Fruit fly (Drosophila melanogaster): ENCODE data around the gene CG11836.

Gene CG11836

DNA sequence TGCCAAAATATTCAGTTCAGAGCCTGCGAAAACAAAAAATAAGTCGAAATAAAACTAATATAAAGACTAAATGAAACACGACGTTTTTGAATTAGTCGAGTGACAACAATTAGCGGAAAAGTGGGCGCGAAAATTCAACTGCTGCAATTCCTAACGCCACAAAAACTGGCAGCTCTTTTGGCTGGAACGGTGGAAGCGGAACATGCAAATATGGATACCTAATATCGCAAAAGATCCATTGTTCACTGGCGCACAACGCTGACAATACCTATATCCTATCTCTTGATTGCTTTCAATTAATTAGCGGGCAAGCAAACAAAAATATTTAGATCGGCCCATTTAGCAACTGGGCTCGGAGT is 21.6 kb upstream of the CG11836 start, which contains the start of gene CG11791:
TSS of gene CG11791 (plus strand) at position 234 of the 359 bp plus-strand sequence.
- no peak for TF ChIP-seq Myc (optimal IDR thresholded peaks at IDR 0.05)
- no peak for TF ChIP-seq ttk (optimal IDR thresholded peaks at IDR 0.05)
- TF ChIP-seq h (optimal IDR thresholded peaks at IDR 0.05) = no peak
- no peak for TF ChIP-seq psq (optimal IDR thresholded peaks at IDR 0.05)
- TF ChIP-seq insv (optimal IDR thresholded peaks at IDR 0.05) = no peak
- no peak for TF ChIP-seq Sin3A (optimal IDR thresholded peaks at IDR 0.05)

DNA sequence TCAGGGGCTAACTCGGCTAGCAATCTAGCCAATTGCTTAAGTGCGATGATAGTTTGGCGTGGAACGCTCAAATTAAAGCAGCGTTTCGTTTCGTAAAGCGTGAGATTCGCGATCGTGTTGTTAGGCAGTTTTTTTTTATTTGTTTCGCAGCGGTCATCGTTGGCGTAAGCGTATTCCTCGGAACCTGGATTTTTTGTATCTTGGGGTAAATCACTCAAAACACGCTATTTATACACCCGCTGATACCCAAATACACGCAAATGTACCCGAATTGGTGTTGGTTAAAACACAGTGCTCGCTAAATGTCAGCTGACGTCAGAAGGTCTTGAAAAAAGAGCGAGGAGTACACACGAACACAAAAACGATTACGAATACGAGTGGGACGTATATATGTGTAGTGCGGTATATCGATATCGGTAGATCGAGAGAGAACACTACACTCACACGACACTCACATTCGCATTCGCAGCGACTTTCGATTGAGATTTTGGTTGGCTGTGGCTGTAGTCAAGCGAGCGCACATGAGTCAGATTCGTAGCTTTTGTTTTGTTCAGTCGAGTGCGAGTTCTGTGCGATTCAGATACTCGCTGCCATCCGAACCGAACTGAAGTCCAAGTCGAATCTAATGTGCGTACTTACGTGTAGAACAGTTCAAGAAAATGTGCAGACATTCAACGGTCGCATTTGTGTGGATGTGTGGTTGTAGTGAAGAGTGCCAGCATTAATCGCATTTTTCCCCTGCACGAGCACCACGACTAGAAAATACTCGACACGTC is 21.0 kb upstream of the CG11836 start:
- TF ChIP-seq ttk (optimal IDR thresholded peaks at IDR 0.05) = no peak
- no peak for TF ChIP-seq Myc (optimal IDR thresholded peaks at IDR 0.05)
- TF ChIP-seq h (optimal IDR thresholded peaks at IDR 0.05) = no peak
- no peak for TF ChIP-seq Sin3A (optimal IDR thresholded peaks at IDR 0.05)
- TF ChIP-seq insv (optimal IDR thresholded peaks at IDR 0.05) = no peak
- TF ChIP-seq psq (optimal IDR thresholded peaks at IDR 0.05) = no peak

DNA sequence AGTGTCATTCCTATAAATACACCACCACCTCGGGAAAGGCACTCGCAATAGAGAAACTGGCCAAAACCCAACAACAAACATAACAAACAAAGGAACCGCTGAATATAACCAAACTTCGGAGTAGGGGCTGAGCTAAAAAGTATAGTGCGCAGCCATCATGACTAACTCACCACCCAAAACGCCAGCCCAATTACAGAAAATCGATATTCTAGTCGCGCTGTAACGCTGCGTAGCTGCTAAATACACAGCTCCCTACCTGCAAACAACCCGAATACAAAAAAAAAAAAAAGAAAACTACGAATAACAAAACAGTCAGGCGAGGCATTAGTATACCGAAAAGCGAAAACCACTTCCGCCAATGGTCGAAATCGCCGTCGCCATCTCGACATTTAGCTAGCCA is 20.3 kb upstream of the CG11836 start:
- TF ChIP-seq insv (optimal IDR thresholded peaks at IDR 0.05) (no peak), ttk (optimal IDR thresholded peaks at IDR 0.05) (no peak), psq (optimal IDR thresholded peaks at IDR 0.05) (no peak), Sin3A (optimal IDR thresholded peaks at IDR 0.05) (no peak), h (optimal IDR thresholded peaks at IDR 0.05) (no peak), Myc (optimal IDR thresholded peaks at IDR 0.05) (no peak)

DNA sequence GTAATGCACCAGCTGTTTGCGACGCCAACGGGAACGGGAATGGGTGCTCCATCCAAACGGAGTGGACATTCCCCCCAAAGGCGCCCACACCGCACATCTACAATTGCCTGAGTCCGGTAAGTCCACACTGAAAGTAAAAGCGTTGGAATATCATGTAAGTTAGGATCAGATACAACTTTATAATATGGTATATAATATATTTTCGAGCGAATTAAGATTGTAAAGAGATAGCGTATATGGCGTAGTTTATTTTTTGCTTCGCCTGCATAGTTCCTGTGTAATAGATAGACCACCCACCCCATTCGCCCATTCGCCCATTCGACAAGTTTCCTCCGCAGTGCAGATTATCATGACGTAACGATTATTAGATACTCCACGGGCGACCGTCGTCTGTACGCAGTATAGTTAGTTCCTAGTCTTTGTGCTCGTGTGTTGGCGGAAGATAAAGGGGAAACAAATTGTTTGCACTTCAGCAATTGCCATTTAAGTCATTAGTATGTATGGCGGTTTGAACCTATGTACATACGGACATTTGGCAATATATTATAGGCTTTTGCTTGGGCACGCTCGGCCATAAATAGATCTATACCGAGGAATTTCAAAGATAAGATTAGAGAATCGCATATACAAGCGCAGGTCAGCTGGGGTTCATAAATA is 19.4 kb upstream of the CG11836 start:
- TF ChIP-seq h (optimal IDR thresholded peaks at IDR 0.05) (no peak), Myc (optimal IDR thresholded peaks at IDR 0.05) (no peak), psq (optimal IDR thresholded peaks at IDR 0.05) (no peak), insv (optimal IDR thresholded peaks at IDR 0.05) (no peak), ttk (optimal IDR thresholded peaks at IDR 0.05) (no peak), Sin3A (optimal IDR thresholded peaks at IDR 0.05) (no peak)

DNA sequence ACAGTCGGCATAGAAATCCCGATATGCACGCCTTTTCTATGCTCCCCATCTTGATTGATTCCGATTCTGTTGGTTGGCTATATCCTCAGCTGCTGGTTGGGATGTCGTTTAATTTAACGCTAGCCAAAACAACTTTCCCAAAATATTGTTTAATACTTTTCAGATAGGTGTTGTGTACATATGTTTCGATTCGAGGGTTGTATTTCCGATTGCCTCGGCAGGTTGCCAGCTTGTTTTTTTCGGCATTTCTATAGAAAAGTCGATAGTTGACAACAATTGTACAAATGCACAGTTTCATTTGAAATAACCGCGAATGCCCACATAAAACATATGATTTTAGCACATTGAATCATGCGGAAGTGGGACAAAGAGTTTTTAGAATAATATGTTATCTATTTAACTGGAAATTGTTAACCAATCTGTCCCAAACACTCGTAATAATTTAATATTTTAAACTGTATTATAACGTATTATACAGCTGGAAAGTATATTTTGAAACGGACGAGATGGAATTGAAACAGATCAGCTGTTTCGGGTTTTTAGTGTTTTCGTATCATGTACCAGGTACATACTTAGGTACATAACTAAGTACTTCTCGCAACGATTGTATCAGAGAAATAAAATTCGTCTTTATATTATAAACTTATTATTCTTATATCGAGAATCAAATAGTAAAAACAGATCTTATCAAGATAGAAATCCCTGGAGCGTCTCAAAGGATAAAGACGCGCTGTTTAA is 16.3 kb upstream of the CG11836 start, which contains the start of gene CG31109:
TSS of gene CG31109 (minus strand) at position 203 of the 738 bp plus-strand sequence.
- TF ChIP-seq h (optimal IDR thresholded peaks at IDR 0.05) (no peak), ttk (optimal IDR thresholded peaks at IDR 0.05) (no peak), Sin3A (optimal IDR thresholded peaks at IDR 0.05) (no peak), Myc (optimal IDR thresholded peaks at IDR 0.05) (no peak), insv (optimal IDR thresholded peaks at IDR 0.05) (no peak), psq (optimal IDR thresholded peaks at IDR 0.05) (no peak)

DNA sequence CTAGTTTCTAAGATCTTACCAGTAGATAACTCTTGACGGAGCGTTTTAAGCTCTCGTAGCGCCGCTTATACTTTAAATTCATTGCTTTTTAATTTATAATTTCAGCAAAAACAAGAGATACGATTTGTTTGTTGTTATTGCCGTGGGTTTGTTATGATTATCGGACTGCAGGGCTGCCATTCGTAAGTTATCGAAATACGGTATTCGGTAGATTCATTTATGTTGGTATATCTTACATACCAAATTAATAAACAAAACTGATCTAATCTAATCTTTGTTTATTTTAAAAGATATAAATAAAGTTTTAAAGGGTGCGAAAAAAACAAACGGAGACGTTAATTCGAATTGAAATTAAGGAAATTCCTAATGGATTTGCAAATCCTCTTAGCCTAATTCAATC is 14.9 kb upstream of the CG11836 start, which contains the start of the genes CG31111 and stac:
TSS of gene CG31111 (minus strand) at position 162 of the 400 bp plus-strand sequence.
TSS of gene stac (plus strand) at position 271 of the 400 bp plus-strand sequence.
- no peak for TF ChIP-seq insv (optimal IDR thresholded peaks at IDR 0.05)

DNA sequence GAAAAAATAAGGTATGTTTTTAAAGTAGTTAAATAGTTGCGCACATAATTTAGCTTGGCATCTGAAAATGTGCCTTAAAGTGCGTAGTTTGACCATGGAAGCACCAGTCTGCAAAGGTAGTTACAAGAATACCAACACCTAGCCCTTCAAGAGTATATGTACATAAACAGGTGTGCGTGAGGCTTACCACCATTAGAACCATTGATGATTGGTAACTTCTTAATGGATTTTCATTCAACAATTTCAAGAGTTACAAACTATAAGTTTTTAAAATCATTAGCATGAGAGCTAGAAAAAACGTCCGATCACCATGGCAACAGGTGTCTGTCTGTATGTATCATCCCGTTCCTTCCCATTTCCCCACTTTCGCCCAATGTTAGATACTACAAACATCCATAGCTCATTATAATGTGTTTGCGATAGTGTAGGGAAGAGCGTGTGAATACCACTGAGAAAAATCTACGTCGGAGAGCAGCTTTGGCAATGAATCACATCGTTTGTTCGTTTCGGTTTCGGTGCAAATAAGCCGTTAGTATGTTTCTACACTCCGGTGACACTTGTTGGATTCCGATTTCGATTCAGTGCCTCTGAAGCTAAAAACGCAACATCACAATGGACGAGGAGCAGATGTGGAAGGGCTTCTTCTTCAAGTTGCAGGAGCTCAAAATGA is 14.3 kb upstream of the CG11836 start:
- TF ChIP-seq Myc (optimal IDR thresholded peaks at IDR 0.05) = no peak
- no peak for TF ChIP-seq Sin3A (optimal IDR thresholded peaks at IDR 0.05)
- TF ChIP-seq insv (optimal IDR thresholded peaks at IDR 0.05) = no peak
- no peak for TF ChIP-seq psq (optimal IDR thresholded peaks at IDR 0.05)
- no peak for TF ChIP-seq ttk (optimal IDR thresholded peaks at IDR 0.05)
- TF ChIP-seq h (optimal IDR thresholded peaks at IDR 0.05) = no peak

DNA sequence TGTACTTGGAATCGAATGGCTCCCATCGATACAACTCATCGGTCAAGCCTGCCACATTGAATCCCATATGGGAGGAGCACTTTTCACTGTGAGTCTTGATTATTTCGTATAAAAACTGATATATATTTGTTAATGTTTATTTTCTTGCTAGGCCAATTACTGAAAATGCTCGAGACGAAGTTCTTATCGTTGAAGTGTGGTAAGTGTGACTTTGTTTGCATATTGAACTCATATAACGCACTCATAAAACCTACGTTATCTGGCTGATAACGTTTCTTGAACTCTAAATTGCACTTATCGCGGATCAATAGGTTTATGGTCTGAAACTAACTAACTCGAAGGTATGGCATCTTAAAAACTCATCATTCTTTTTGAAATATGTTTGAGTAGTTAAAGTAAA is 10.5 kb upstream of the CG11836 start:
- TF ChIP-seq psq (optimal IDR thresholded peaks at IDR 0.05) = no peak
- TF ChIP-seq Sin3A (optimal IDR thresholded peaks at IDR 0.05) = no peak
- no peak for TF ChIP-seq Myc (optimal IDR thresholded peaks at IDR 0.05)
- TF ChIP-seq h (optimal IDR thresholded peaks at IDR 0.05) = no peak

DNA sequence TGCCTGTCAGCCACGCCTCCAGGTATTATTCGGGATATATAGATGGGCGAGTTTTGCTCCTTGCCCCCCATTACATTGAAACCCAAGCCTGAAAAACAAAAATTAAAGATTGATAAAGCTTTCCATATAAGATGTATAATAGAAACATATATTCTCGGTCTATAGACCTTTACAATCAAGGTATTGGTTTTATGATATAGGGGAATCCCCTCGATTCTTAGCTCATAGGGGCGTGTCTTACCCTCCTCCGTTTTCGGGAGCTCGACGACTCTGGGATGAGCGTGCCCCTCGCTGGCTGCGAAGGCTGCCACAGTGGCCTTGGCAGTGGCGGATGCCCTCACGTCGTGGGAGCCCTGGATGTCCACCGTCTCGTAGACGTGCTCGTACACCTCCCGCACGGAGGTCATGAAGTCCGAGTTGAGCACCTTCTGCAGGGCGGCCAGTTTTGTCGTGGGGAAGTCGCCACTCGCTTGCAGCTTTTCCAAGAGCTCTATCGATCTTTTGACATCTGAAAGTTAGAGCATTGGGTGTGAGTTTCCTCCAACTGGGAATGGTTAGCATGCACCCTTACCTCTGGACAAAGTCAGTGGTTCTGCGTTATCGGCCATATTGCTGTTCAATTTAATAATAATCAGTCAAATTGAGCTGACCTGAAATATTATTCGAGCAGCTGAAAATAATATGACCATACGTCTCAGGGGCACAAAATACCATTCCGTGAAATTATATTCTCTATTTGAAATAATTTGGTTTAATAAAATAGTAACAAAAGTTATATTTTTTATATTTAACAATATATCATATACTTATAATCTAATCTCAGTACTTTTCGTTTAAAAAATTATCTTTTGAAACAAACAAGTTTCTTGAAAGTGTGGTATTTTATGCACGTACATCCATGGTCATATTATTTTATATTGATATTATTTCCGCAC is 5.8 kb upstream of the CG11836 start, which contains the start of the genes veli and PQBP1:
TSS of gene veli (minus strand) at position 685 of the 935 bp plus-strand sequence.
TSS of gene PQBP1 (plus strand) at position 885 of the 935 bp plus-strand sequence.
- no peak for TF ChIP-seq Myc (optimal IDR thresholded peaks at IDR 0.05)
- TF ChIP-seq h (optimal IDR thresholded peaks at IDR 0.05) = no peak
- no peak for TF ChIP-seq ttk (optimal IDR thresholded peaks at IDR 0.05)
- no peak for TF ChIP-seq insv (optimal IDR thresholded peaks at IDR 0.05)
- TF ChIP-seq psq (optimal IDR thresholded peaks at IDR 0.05) = no peak
- TF ChIP-seq Sin3A (optimal IDR thresholded peaks at IDR 0.05) = no peak

DNA sequence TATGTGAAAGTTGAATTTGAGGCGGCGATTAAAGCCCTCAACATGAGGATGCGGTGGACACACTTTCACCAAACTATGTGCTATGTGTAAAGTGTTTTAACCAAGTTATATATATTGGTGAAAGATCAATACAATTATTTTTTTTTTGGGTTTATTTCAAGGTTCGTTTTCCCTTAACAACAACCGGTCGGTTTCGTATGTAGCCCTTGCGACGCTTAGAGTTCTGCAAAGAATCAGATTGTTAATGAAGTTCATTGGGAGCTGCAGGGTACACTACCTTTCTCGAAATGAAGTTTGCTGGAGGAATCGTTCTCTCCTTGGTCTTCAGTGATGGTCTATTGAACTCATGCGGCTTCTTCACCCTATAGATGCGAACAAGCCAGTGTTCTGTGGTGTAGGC is 4.1 kb upstream of the CG11836 start:
- TF ChIP-seq Sin3A (optimal IDR thresholded peaks at IDR 0.05) (no peak), ttk (optimal IDR thresholded peaks at IDR 0.05) (no peak), h (optimal IDR thresholded peaks at IDR 0.05) (no peak), psq (optimal IDR thresholded peaks at IDR 0.05) (no peak), Myc (optimal IDR thresholded peaks at IDR 0.05) (no peak), insv (optimal IDR thresholded peaks at IDR 0.05) (no peak)
